Fruit fly (Drosophila melanogaster): ENCODE results near the gene CecA2.

Gene CecA2

dm6 chr3R:30235253-30235652 lies 23.3 kb downstream of the CecA2 start (continued):
- no peak for TF ChIP-seq CG3995 (GFP tag; optimal IDR thresholded peaks at IDR 0.05)
- TF ChIP-seq sim (GFP tag; IDR thresholded peaks at IDR 0.05): no peak
- TF ChIP-seq CG2678 (tag; optimal IDR thresholded peaks at IDR 0.05): peak; percentile 64
- TF ChIP-seq CG31224 (GFP tag; IDR thresholded peaks at IDR 0.05): 0 out of 2 replicates have a peak, but pooled peaks have one; percentile 13
- TF ChIP-seq Jarid2 (GFP tag; optimal IDR thresholded peaks at IDR 0.05): no peak
- no peak for TF ChIP-seq Gsc (GFP tag; IDR thresholded peaks at IDR 0.05)
- 0 out of 2 replicates have a peak, but pooled peaks have one; percentile 10 for TF ChIP-seq CG32772 (GFP tag; IDR thresholded peaks at IDR 0.05)
- peak; percentile 6 for TF ChIP-seq CG10267 (tag; optimal IDR thresholded peaks at IDR 0.05)
- peak; percentile 84 for TF ChIP-seq sens (GFP tag)
- TF ChIP-seq zfh2 (GFP tag; optimal IDR thresholded peaks at IDR 0.05): no peak
- no peak for TF ChIP-seq gsb (GFP tag; IDR thresholded peaks at IDR 0.05)
- TF ChIP-seq CG10979 (tag; optimal IDR thresholded peaks at IDR 0.05): peak; percentile 54
- no peak for TF ChIP-seq CG34422 (GFP tag; IDR thresholded peaks at IDR 0.05)
- TF ChIP-seq CG7928 (GFP tag; optimal IDR thresholded peaks at IDR 0.05): no peak
- no peak for TF ChIP-seq CTCF (GFP tag; optimal IDR thresholded peaks at IDR 0.05)
- TF ChIP-seq CG18599 (GFP tag; optimal IDR thresholded peaks at IDR 0.05): peak; percentile 60
- peak in 1 of 2 experiments; percentile 56 for TF ChIP-seq bsh (GFP tag; optimal IDR thresholded peaks at IDR 0.05)
- TF ChIP-seq pita (GFP tag; optimal IDR thresholded peaks at IDR 0.05): no peak
- TF ChIP-seq CG9727 (GFP tag; optimal IDR thresholded peaks at IDR 0.05): no peak
- TF ChIP-seq Deaf1 (tag; optimal IDR thresholded peaks at IDR 0.05): no peak
- TF ChIP-seq nom (GFP tag; optimal IDR thresholded peaks at IDR 0.05): no peak
- TF ChIP-seq zfh1 (GFP tag; IDR thresholded peaks at IDR 0.05): 0 out of 3 replicates have a peak, but pooled peaks have one; percentile 24
- TF ChIP-seq CG16813 (GFP tag; IDR thresholded peaks at IDR 0.05; ENCODE audit: partially characterized antibody): no peak
- TF ChIP-seq lov (optimal IDR thresholded peaks at IDR 0.05): no peak
- TF ChIP-seq lov (GFP tag; IDR thresholded peaks at IDR 0.05): 0 out of 3 replicates have a peak, but pooled peaks have one; percentile 45
- no peak for TF ChIP-seq ato (GFP tag; IDR thresholded peaks at IDR 0.05; ENCODE audit: partially characterized antibody)
- TF ChIP-seq HLH3B (GFP tag; IDR thresholded peaks at IDR 0.05): peak; percentile 57; the same call in 1 of the 2 replicates
- TF ChIP-seq CG17328 (GFP tag; IDR thresholded peaks at IDR 0.05): peak; percentile 46; the same call in 1 of the 2 replicates
- no peak for TF ChIP-seq CG4617 (GFP tag; optimal IDR thresholded peaks at IDR 0.05; ENCODE audit: borderline replicate concordance)
- TF ChIP-seq Asciz (GFP tag; optimal IDR thresholded peaks at IDR 0.05): peak; percentile 23
- TF ChIP-seq Hsf (GFP tag; optimal IDR thresholded peaks at IDR 0.05): no peak
- TF ChIP-seq CG3163 (GFP tag; optimal IDR thresholded peaks at IDR 0.05): no peak
- TF ChIP-seq CG10565 (GFP tag; optimal IDR thresholded peaks at IDR 0.05): no peak
- TF ChIP-seq TFAM (GFP tag; optimal IDR thresholded peaks at IDR 0.05): no peak
- no peak for TF ChIP-seq CG9932 (GFP tag; IDR thresholded peaks at IDR 0.05)
- TF ChIP-seq CG12104 (GFP tag; optimal IDR thresholded peaks at IDR 0.05): no peak
- no peak for TF ChIP-seq odd (GFP tag; optimal IDR thresholded peaks at IDR 0.05)
- TF ChIP-seq tgo (GFP tag; IDR thresholded peaks at IDR 0.05): peak; percentile 37; the same call in 1 of the 3 replicates
- no peak for TF ChIP-seq CG7271 (tag; optimal IDR thresholded peaks at IDR 0.05)
- no peak for TF ChIP-seq hkb (optimal IDR thresholded peaks at IDR 0.05)
- peak; percentile 57 for TF ChIP-seq hkb (GFP tag; IDR thresholded peaks at IDR 0.05)
- peak; percentile 31 for TF ChIP-seq ATbp (GFP tag; optimal IDR thresholded peaks at IDR 0.05)
- no peak for TF ChIP-seq Max (GFP tag; optimal IDR thresholded peaks at IDR 0.05)
- no peak for TF ChIP-seq Sry-δ (GFP tag; optimal IDR thresholded peaks at IDR 0.05)
- 0 out of 2 replicates have a peak, but pooled peaks have one; percentile 16 for TF ChIP-seq Lim3 (GFP tag; IDR thresholded peaks at IDR 0.05)
- TF ChIP-seq Dref (GFP tag; IDR thresholded peaks at IDR 0.05): no peak
- peak; percentile 55 for TF ChIP-seq CG17359 (tag; optimal IDR thresholded peaks at IDR 0.05)
- TF ChIP-seq Nf-YC (tag; optimal IDR thresholded peaks at IDR 0.05): no peak
- TF ChIP-seq mirr (GFP tag; optimal IDR thresholded peaks at IDR 0.05): no peak
- TF ChIP-seq GATAe (GFP tag; conservative IDR thresholded peaks at IDR 0.05): no peak
- no peak for TF ChIP-seq Atf-2 (GFP tag; optimal IDR thresholded peaks at IDR 0.05)
- TF ChIP-seq Oli (tag; optimal IDR thresholded peaks at IDR 0.05): peak; percentile 27

All from whole organism, embryonic.